Worm (Caenorhabditis elegans) whole organism, L1 larva: Measurements from ENCODE around the gene egl-27.

Experiments
- C04F5.9 ChIP-seq: sonication (generic microtip); optimal IDR thresholded peaks from 2 replicates; lab custom pipeline; 2016; ENCODE audit warnings: missing genetic modification characterization, missing compliant biosample characterization
- C34B4.2 ChIP-seq: sonication (generic microtip); optimal IDR thresholded peaks from 2 replicates; lab custom pipeline; 2017; ENCODE audit warnings: mild to moderate bottlenecking, missing genetic modification characterization, missing compliant biosample characterization
- aly-2 ChIP-seq: fragments of 150-350 bp; optimal IDR thresholded peaks from 2 replicates; lab custom pipeline; 2014; ENCODE audit warnings: missing biosample characterization, missing genetic modification characterization
- ceh-88 ChIP-seq: fragments of 200-800 bp; sonication (Bioruptor generic); IDR thresholded peaks from 2 replicates; pipeline ENCODE4 v1.3.6; 2022; ENCODE audit warnings: missing genetic modification characterization, missing compliant biosample characterization
- efl-1 ChIP-seq, 4 experiments: fragments of 150-350 bp; optimal IDR thresholded peaks in 3 of 4; peaks in 1 of 4; 1 replicate in 1 of 4; 2 replicates in 3 of 4; lab custom pipeline; 2014; ENCODE audit warnings: missing biosample characterization in 2 of 4, missing genetic modification characterization in 2 of 4, missing genetic modification reagents in 2 of 4
- efl-3 ChIP-seq: fragments of 200-800 bp; sonication (Bioruptor generic); optimal IDR thresholded peaks from 2 replicates; lab custom pipeline; 2018; ENCODE audit warnings: mild to moderate bottlenecking, missing genetic modification characterization, missing compliant biosample characterization
- egl-13 ChIP-seq: sonication (generic microtip); optimal IDR thresholded peaks from 2 replicates; lab custom pipeline; 2016; ENCODE audit warnings: missing genotype, missing genetic modification reagents, missing genetic modification characterization, missing compliant biosample characterization
- elt-2 ChIP-seq: sonication (generic microtip); optimal IDR thresholded peaks from 2 replicates; lab custom pipeline; 2016; ENCODE audit warnings: missing genetic modification characterization, mild to moderate bottlenecking, inconsistent platforms, missing compliant biosample characterization, missing genetic modification reagents
- elt-3 ChIP-seq, 6 experiments: fragments of 150-350 bp in 1 of 6; sonication (generic microtip); optimal IDR thresholded peaks; 2 replicates each; lab custom pipeline; 2017 to 2018; ENCODE audit warnings: missing biosample characterization in 6 of 6, missing genetic modification characterization in 6 of 6, inconsistent platforms in 1 of 6
- fkh-10 ChIP-seq: sonication (generic microtip); optimal IDR thresholded peaks from 2 replicates; lab custom pipeline; 2017; ENCODE audit warnings: missing biosample characterization, missing genetic modification reagents, missing genetic modification characterization
- fkh-4 ChIP-seq: sonication (generic microtip); optimal IDR thresholded peaks from 2 replicates; lab custom pipeline; 2016; ENCODE audit warnings: missing compliant biosample characterization, missing genetic modification characterization, borderline replicate concordance
- fkh-8 ChIP-seq: sonication (generic microtip); optimal IDR thresholded peaks from 2 replicates; lab custom pipeline; 2016; ENCODE audit warnings: mild to moderate bottlenecking, missing genetic modification characterization, missing compliant biosample characterization
- fos-1 ChIP-seq: fragments of 150-350 bp; optimal IDR thresholded peaks from 2 replicates; lab custom pipeline; 2014; ENCODE audit warnings: missing biosample characterization, missing genetic modification characterization
- hlh-4 ChIP-seq: sonication (generic microtip); optimal IDR thresholded peaks from 2 replicates; lab custom pipeline; 2016; ENCODE audit warnings: mild to moderate bottlenecking, missing genetic modification characterization, missing compliant biosample characterization
- isw-1 ChIP-seq: fragments of 200-800 bp; sonication (Bioruptor generic); IDR thresholded peaks from 2 replicates; pipeline ENCODE4 v1.3.6; 2022; ENCODE audit warnings: missing genetic modification characterization, missing compliant biosample characterization
- lin-15B ChIP-seq: fragments of 150-350 bp; sonication (generic microtip); optimal IDR thresholded peaks from 3 replicates; lab custom pipeline; 2014; ENCODE audit warnings: missing biosample characterization, missing genetic modification characterization
- lin-35 ChIP-seq, 2 experiments: fragments of 150-350 bp; optimal IDR thresholded peaks; 2 replicates each; lab custom pipeline; 2014; ENCODE audit warnings: missing biosample characterization in 2 of 2, missing genetic modification characterization in 2 of 2, missing genetic modification reagents in 2 of 2
- lir-3 ChIP-seq: sonication (generic microtip); optimal IDR thresholded peaks from 2 replicates; lab custom pipeline; 2016; ENCODE audit warnings: mild to moderate bottlenecking, missing genetic modification characterization, moderate library complexity, missing compliant biosample characterization; ENCODE audit not compliant: poor library complexity
- nhr-12 ChIP-seq: sonication (generic microtip); optimal IDR thresholded peaks from 2 replicates; lab custom pipeline; 2017; ENCODE audit warnings: missing biosample characterization, missing genetic modification characterization
- nhr-20 ChIP-seq: sonication (generic microtip); optimal IDR thresholded peaks from 2 replicates; lab custom pipeline; 2016; ENCODE audit warnings: mild to moderate bottlenecking, missing genetic modification characterization, missing compliant biosample characterization
- nhr-237 ChIP-seq: fragments of 150-350 bp; optimal IDR thresholded peaks from 2 replicates; lab custom pipeline; 2014; ENCODE audit warnings: missing biosample characterization, missing genetic modification characterization
- nhr-28 ChIP-seq: fragments of 150-350 bp; optimal IDR thresholded peaks from 2 replicates; lab custom pipeline; 2014; ENCODE audit warnings: missing biosample characterization, missing genetic modification characterization
- nhr-76 ChIP-seq: sonication (generic microtip); optimal IDR thresholded peaks from 2 replicates; lab custom pipeline; 2017; ENCODE audit warnings: missing biosample characterization, missing genetic modification characterization
- nhr-84 ChIP-seq: sonication (generic microtip); optimal IDR thresholded peaks from 2 replicates; lab custom pipeline; 2017; ENCODE audit warnings: missing biosample characterization, missing genetic modification characterization
- nhr-90 ChIP-seq: sonication (generic microtip); optimal IDR thresholded peaks from 2 replicates; lab custom pipeline; 2016; ENCODE audit warnings: mild to moderate bottlenecking, missing genetic modification characterization, missing compliant biosample characterization; ENCODE audit not compliant: poor library complexity
- pag-3 ChIP-seq: sonication (generic microtip); optimal IDR thresholded peaks from 2 replicates; lab custom pipeline; 2017; ENCODE audit warnings: missing genetic modification characterization, mild to moderate bottlenecking, missing compliant biosample characterization, antibody characterized with exemption, borderline replicate concordance; ENCODE audit not compliant: insufficient read depth
- pqm-1 ChIP-seq: sonication (generic microtip); optimal IDR thresholded peaks from 3 replicates; lab custom pipeline; 2017; ENCODE audit warnings: missing biosample characterization, missing genetic modification characterization
- rnt-1 ChIP-seq: sonication (generic microtip); optimal IDR thresholded peaks from 2 replicates; lab custom pipeline; 2016; ENCODE audit warnings: mild to moderate bottlenecking, missing genetic modification characterization, moderate library complexity, missing compliant biosample characterization
- snpc-4 ChIP-seq: fragments of 150-350 bp; optimal IDR thresholded peaks from 2 replicates; lab custom pipeline; 2014; ENCODE audit warnings: missing biosample characterization, missing genetic modification characterization
- snu-23 ChIP-seq: sonication (generic microtip); optimal IDR thresholded peaks from 2 replicates; lab custom pipeline; 2016; ENCODE audit warnings: missing genetic modification characterization, missing compliant biosample characterization
- unc-30 ChIP-seq: sonication (generic microtip); optimal IDR thresholded peaks from 2 replicates; lab custom pipeline; 2017; ENCODE audit warnings: missing biosample characterization, missing genetic modification characterization
- unc-86 ChIP-seq: sonication (generic microtip); optimal IDR thresholded peaks from 2 replicates; lab custom pipeline; 2016; ENCODE audit warnings: missing genetic modification characterization, missing compliant biosample characterization
- unc-98 ChIP-seq: fragments of 200-800 bp; sonication (Bioruptor generic); IDR thresholded peaks from 2 replicates; pipeline ENCODE4 v1.3.6; 2022; ENCODE audit warnings: missing genetic modification characterization, missing compliant biosample characterization
- vab-15 ChIP-seq: sonication (generic microtip); optimal IDR thresholded peaks from 2 replicates; lab custom pipeline; 2017; ENCODE audit warnings: missing genotype, mild to moderate bottlenecking, missing genetic modification characterization, missing compliant biosample characterization
- zip-4 ChIP-seq: fragments of 200-800 bp; sonication (Bioruptor generic); optimal IDR thresholded peaks from 2 replicates; lab custom pipeline; 2018; ENCODE audit warnings: mild to moderate bottlenecking, missing genetic modification characterization, moderate library complexity, missing compliant biosample characterization
- ztf-11 ChIP-seq, 2 experiments: sonication (generic microtip); optimal IDR thresholded peaks; 2 replicates each; lab custom pipeline; 2016 to 2017; ENCODE audit warnings: missing genetic modification characterization in 2 of 2, missing biosample characterization in 1 of 2, missing compliant biosample characterization in 1 of 2
- ztf-4 ChIP-seq: fragments of 150-350 bp; optimal IDR thresholded peaks from 2 replicates; lab custom pipeline; 2014; ENCODE audit warnings: missing biosample characterization, missing genetic modification characterization

egl-27 gene

ce11 chrII:6883716-6884115 lies 48.9 kb downstream of the egl-27 start, which contains the start of gene pmp-1:
pmp-1 (minus strand) TSS chrII:6883754.
- TF ChIP-seq isw-1 (GFP tag; lab: Robert Waterston, UW) = no peak
- no peak for TF ChIP-seq fos-1
- no peak for TF ChIP-seq aly-2 (tag; lab: Kevin White, UChicago)
- peak; percentile 69 for TF ChIP-seq elt-2 (tag; lab: Kevin White, UChicago)
- no peak for TF ChIP-seq nhr-90 (tag; lab: Kevin White, UChicago)
- TF ChIP-seq pqm-1 (tag; lab: Kevin White, UChicago) = peak; percentile 58
- no peak for TF ChIP-seq efl-1 (optimal IDR thresholded peaks at IDR 0.05; lab: Kevin White, UChicago)
- peak in 1 of 2 experiments; percentile 68 for TF ChIP-seq efl-1 (GFP tag; optimal IDR thresholded peaks at IDR 0.05 in 1 of 2; lab: Kevin White, UChicago)
- TF ChIP-seq hlh-4 (tag; lab: Kevin White, UChicago) = no peak
- no peak for TF ChIP-seq nhr-12 (tag; lab: Kevin White, UChicago)

ce11 chrII:6884568-6884967 lies 49.8 kb downstream of the egl-27 start:
- TF ChIP-seq ztf-11 (tag; optimal IDR thresholded peaks at IDR 0.05; lab: Kevin White, UChicago) = no peak
- no peak for TF ChIP-seq lir-3 (tag; lab: Kevin White, UChicago)
- TF ChIP-seq nhr-76 (tag; lab: Kevin White, UChicago) = no peak
- TF ChIP-seq nhr-237 (tag; lab: Kevin White, UChicago) = no peak
- no peak for TF ChIP-seq snu-23 (GFP tag; lab: Kevin White, UChicago)
- no peak for TF ChIP-seq pqm-1 (tag; lab: Kevin White, UChicago)
- no peak for TF ChIP-seq unc-30 (tag; lab: Kevin White, UChicago)
- no peak for TF ChIP-seq nhr-20 (tag; lab: Kevin White, UChicago)
- no peak for TF ChIP-seq nhr-84 (tag; lab: Kevin White, UChicago)
- TF ChIP-seq rnt-1 (tag; lab: Kevin White, UChicago) = no peak
- no peak for TF ChIP-seq elt-2 (tag; lab: Kevin White, UChicago)
- no peak for TF ChIP-seq elt-3 (tag; optimal IDR thresholded peaks at IDR 0.05; lab: Kevin White, UChicago)
- TF ChIP-seq efl-3 (GFP tag; lab: Kevin White, UChicago) = no peak
- no peak for TF ChIP-seq unc-98 (GFP tag; lab: Robert Waterston, UW)
- TF ChIP-seq lin-35 (GFP tag; optimal IDR thresholded peaks at IDR 0.05; lab: Kevin White, UChicago) = no peak
- TF ChIP-seq fkh-4 (tag; lab: Kevin White, UChicago) = no peak
- TF ChIP-seq unc-86 (tag; lab: Kevin White, UChicago) = no peak
- no peak for TF ChIP-seq C34B4.2 (tag; lab: Kevin White, UChicago)

- TF ChIP-seq ceh-88 (GFP tag; lab: Robert Waterston, UW) = no peak
- no peak for TF ChIP-seq ztf-4 (tag; lab: Kevin White, UChicago)
- TF ChIP-seq nhr-84 (tag; lab: Kevin White, UChicago) = no peak
- TF ChIP-seq nhr-20 (tag; lab: Kevin White, UChicago) = peak; percentile 80
- TF ChIP-seq snpc-4 (tag; lab: Kevin White, UChicago) = no peak
- peak in 1 of 2 experiments; percentile 4 for TF ChIP-seq lin-35 (GFP tag; optimal IDR thresholded peaks at IDR 0.05; lab: Kevin White, UChicago)
- TF ChIP-seq zip-4 (GFP tag; lab: Kevin White, UChicago) = no peak
- TF ChIP-seq lin-15B (tag; lab: Kevin White, UChicago) = no peak
- TF ChIP-seq fkh-8 = no peak
- no peak for TF ChIP-seq pqm-1 (tag; lab: Kevin White, UChicago)
- TF ChIP-seq pag-3 (tag; lab: Kevin White, UChicago) = no peak
- TF ChIP-seq elt-2 (tag; lab: Kevin White, UChicago) = peak; percentile 10
- no peak for TF ChIP-seq efl-1 (optimal IDR thresholded peaks at IDR 0.05; lab: Kevin White, UChicago)
- peak in 1 of 2 experiments; percentile 91 for TF ChIP-seq efl-1 (GFP tag; optimal IDR thresholded peaks at IDR 0.05 in 1 of 2; lab: Kevin White, UChicago)
- TF ChIP-seq hlh-4 (tag; lab: Kevin White, UChicago) = no peak
- no peak for TF ChIP-seq fkh-10
- TF ChIP-seq nhr-28 = no peak
- TF ChIP-seq C04F5.9 (tag; lab: Kevin White, UChicago) = no peak
- TF ChIP-seq egl-13 (tag; lab: Kevin White, UChicago) = no peak
- TF ChIP-seq vab-15 (tag; lab: Kevin White, UChicago) = no peak
- peak in 2 of 6 experiments; percentile 49 to 51 for TF ChIP-seq elt-3 (tag; optimal IDR thresholded peaks at IDR 0.05; lab: Kevin White, UChicago)
Observed at ce11 chrII:6887319-6888005, 52.7 kb downstream of the egl-27 start, which contains the start of gene pmp-2. pmp-2 (minus strand) TSS chrII:6887805.
